Worm (Caenorhabditis elegans) whole organism, young adult: Measurements from ENCODE around the gene srh-92.

ENCODE experiments used
- B0019.2 ChIP-seq: fragments of 200-800 bp; sonication (Bioruptor generic); conservative IDR thresholded peaks from 2 replicates; pipeline ENCODE4 v1.3.6; 2022; ENCODE audit warnings: missing genetic modification reagents, missing genetic modification characterization, missing compliant biosample characterization
- B0261.1 ChIP-seq: sonication (generic microtip); optimal IDR thresholded peaks from 2 replicates; lab custom pipeline; 2016; ENCODE audit warnings: mild to moderate bottlenecking, missing genetic modification characterization, moderate library complexity, missing compliant biosample characterization
- C17E4.6 ChIP-seq: fragments of 200-800 bp; sonication (Bioruptor generic); IDR thresholded peaks from 2 replicates; pipeline ENCODE4 v1.3.6; 2022; ENCODE audit warnings: missing genetic modification reagents, missing genetic modification characterization, missing compliant biosample characterization
- F23B12.7 ChIP-seq: sonication (generic microtip); optimal IDR thresholded peaks from 2 replicates; lab custom pipeline; 2017; ENCODE audit warnings: missing genetic modification characterization, mild to moderate bottlenecking, missing compliant biosample characterization, antibody characterized with exemption, moderate library complexity; ENCODE audit not compliant: insufficient read depth
- F39B2.1 ChIP-seq: fragments of 200-800 bp; sonication (Bioruptor generic); IDR thresholded peaks from 2 replicates; pipeline ENCODE4 v1.3.6; 2022; ENCODE audit warnings: missing genetic modification reagents, missing genetic modification characterization, missing compliant biosample characterization
- F49E8.2 ChIP-seq: sonication (generic microtip); optimal IDR thresholded peaks from 3 replicates; lab custom pipeline; 2017; ENCODE audit warnings: missing genetic modification characterization, mild to moderate bottlenecking, missing compliant biosample characterization, antibody characterized with exemption, moderate library complexity; ENCODE audit not compliant: insufficient read depth
- F55B11.4 ChIP-seq: sonication (generic microtip); optimal IDR thresholded peaks from 2 replicates; lab custom pipeline; 2016; ENCODE audit warnings: missing compliant biosample characterization, missing genetic modification characterization, borderline replicate concordance; ENCODE audit not compliant: insufficient read depth
- F57C9.4 ChIP-seq: sonication (generic microtip); optimal IDR thresholded peaks from 2 replicates; lab custom pipeline; 2017; ENCODE audit warnings: mild to moderate bottlenecking, missing genetic modification characterization, missing compliant biosample characterization
- T07F8.4 ChIP-seq: sonication (generic microtip); optimal IDR thresholded peaks from 2 replicates; lab custom pipeline; 2016; ENCODE audit warnings: mild to moderate bottlenecking, missing genetic modification characterization, moderate library complexity, missing compliant biosample characterization
- Y56A3A.18 ChIP-seq: fragments of 200-800 bp; sonication (Bioruptor generic); IDR thresholded peaks from 2 replicates; pipeline ENCODE4 v1.3.6; 2022; ENCODE audit warnings: missing genetic modification reagents, missing genetic modification characterization, missing compliant biosample characterization
- Y67H2A.10 ChIP-seq: fragments of 200-800 bp; sonication (Bioruptor generic); conservative IDR thresholded peaks from 2 replicates; pipeline ENCODE4 v1.3.6; 2022; ENCODE audit warnings: missing genetic modification reagents, missing genetic modification characterization, missing compliant biosample characterization
- ZK185.1 ChIP-seq: sonication (generic microtip); optimal IDR thresholded peaks from 2 replicates; lab custom pipeline; 2016; ENCODE audit warnings: mild to moderate bottlenecking, missing genetic modification characterization, missing compliant biosample characterization; ENCODE audit not compliant: poor library complexity, severe bottlenecking
- ama-1 ChIP-seq, 3 experiments: fragments of 150-350 bp in 1 of 3; sonication (generic microtip) in 2 of 3; optimal IDR thresholded peaks; 2 replicates each; lab custom pipeline; 2014 to 2018; ENCODE audit warnings: missing biosample characterization in 2 of 3, missing genetic modification characterization in 2 of 3, missing genetic modification reagents in 2 of 3
- aptf-2 ChIP-seq: fragments of 200-800 bp; sonication (Bioruptor generic); conservative IDR thresholded peaks from 2 replicates; pipeline ENCODE4 v1.3.6; 2022; ENCODE audit warnings: missing genetic modification reagents, missing genetic modification characterization, missing compliant biosample characterization
- aptf-3 ChIP-seq: fragments of 200-800 bp; sonication (Bioruptor generic); IDR thresholded peaks from 2 replicates; pipeline ENCODE4 v1.3.6; 2022; ENCODE audit warnings: missing genetic modification characterization, missing compliant biosample characterization
- ceh-27 ChIP-seq: fragments of 200-800 bp; sonication (Bioruptor generic); optimal IDR thresholded peaks from 2 replicates; lab custom pipeline; 2018; ENCODE audit warnings: mild to moderate bottlenecking, missing genetic modification characterization, moderate library complexity, missing compliant biosample characterization
- ceh-58 ChIP-seq: fragments of 200-800 bp; sonication (Bioruptor generic); IDR thresholded peaks from 2 replicates; pipeline ENCODE4 v1.3.6; 2022; ENCODE audit warnings: missing genetic modification characterization, missing compliant biosample characterization
- efl-1 ChIP-seq: fragments of 150-350 bp; optimal IDR thresholded peaks from 2 replicates; lab custom pipeline; 2014; ENCODE audit warnings: missing biosample characterization, missing genetic modification reagents, missing genetic modification characterization
- egl-18 ChIP-seq: fragments of 200-800 bp; sonication (Bioruptor generic); IDR thresholded peaks from 2 replicates; pipeline ENCODE4 v1.3.6; 2022; ENCODE audit warnings: missing genetic modification reagents, missing genetic modification characterization, missing compliant biosample characterization
- egrh-3 ChIP-seq: fragments of 200-800 bp; sonication (Bioruptor generic); IDR thresholded peaks from 2 replicates; pipeline ENCODE4 v1.3.6; 2022; ENCODE audit warnings: missing genetic modification reagents, missing genetic modification characterization, missing compliant biosample characterization
- fkh-3 ChIP-seq: sonication (generic microtip); optimal IDR thresholded peaks from 2 replicates; lab custom pipeline; 2016; ENCODE audit warnings: mild to moderate bottlenecking, missing genetic modification characterization, missing compliant biosample characterization
- gei-17 ChIP-seq: fragments of 200-800 bp; sonication (Bioruptor generic); optimal IDR thresholded peaks from 2 replicates; lab custom pipeline; 2018; ENCODE audit warnings: mild to moderate bottlenecking, missing genetic modification characterization, missing compliant biosample characterization
- hlh-12 ChIP-seq: sonication (generic microtip); optimal IDR thresholded peaks from 2 replicates; lab custom pipeline; 2016; ENCODE audit warnings: missing genetic modification characterization, missing compliant biosample characterization
- hlh-26 ChIP-seq: fragments of 200-800 bp; sonication (Bioruptor generic); conservative IDR thresholded peaks from 2 replicates; pipeline ENCODE4 v1.3.6; 2022; ENCODE audit warnings: missing genetic modification reagents, missing genetic modification characterization, missing compliant biosample characterization
- hmg-1.2 ChIP-seq: fragments of 200-800 bp; sonication (Bioruptor generic); IDR thresholded peaks from 2 replicates; pipeline ENCODE4 v1.3.6; 2022; ENCODE audit warnings: missing genetic modification reagents, missing genetic modification characterization, missing compliant biosample characterization
- lag-1 ChIP-seq: fragments of 200-800 bp; sonication (Bioruptor generic); IDR thresholded peaks from 2 replicates; pipeline ENCODE4 v1.3.6; 2022; ENCODE audit warnings: missing genetic modification reagents, missing genetic modification characterization, missing compliant biosample characterization
- lin-35 ChIP-seq, 3 experiments: fragments of 150-350 bp in 2 of 3; sonication (generic microtip) in 1 of 3; optimal IDR thresholded peaks; 2 replicates each; lab custom pipeline; 2014 to 2018; ENCODE audit warnings: missing biosample characterization in 3 of 3, missing genetic modification characterization in 3 of 3, missing genetic modification reagents in 3 of 3
- lir-1 ChIP-seq: fragments of 200-800 bp; sonication (Bioruptor generic); conservative IDR thresholded peaks from 2 replicates; pipeline ENCODE4 v1.3.6; 2022; ENCODE audit warnings: missing genetic modification reagents, missing genetic modification characterization, missing compliant biosample characterization
- lsl-1 ChIP-seq: fragments of 200-800 bp; sonication (Bioruptor generic); optimal IDR thresholded peaks from 2 replicates; lab custom pipeline; 2018; ENCODE audit warnings: mild to moderate bottlenecking, missing genetic modification characterization, moderate library complexity, missing compliant biosample characterization
- mcd-1 ChIP-seq: fragments of 200-800 bp; sonication (Bioruptor generic); IDR thresholded peaks from 2 replicates; pipeline ENCODE4 v1.3.6; 2022; ENCODE audit warnings: missing genetic modification reagents, missing genetic modification characterization, missing compliant biosample characterization
- mxl-1 ChIP-seq: sonication (generic microtip); optimal IDR thresholded peaks from 2 replicates; lab custom pipeline; 2016; ENCODE audit warnings: missing genetic modification characterization, missing compliant biosample characterization
- nfya-1 ChIP-seq: sonication (generic microtip); optimal IDR thresholded peaks from 2 replicates; lab custom pipeline; 2017; ENCODE audit warnings: antibody characterized with exemption, missing compliant biosample characterization, missing genetic modification characterization, borderline replicate concordance; ENCODE audit not compliant: insufficient read depth
- nfya-2 ChIP-seq: fragments of 200-800 bp; sonication (Bioruptor generic); IDR thresholded peaks from 2 replicates; pipeline ENCODE4 v1.3.6; 2022; ENCODE audit warnings: missing genetic modification reagents, missing genetic modification characterization, missing compliant biosample characterization
- nhr-80 ChIP-seq: sonication (generic microtip); optimal IDR thresholded peaks from 2 replicates; lab custom pipeline; 2016; ENCODE audit warnings: missing genetic modification characterization, missing compliant biosample characterization
- pbrm-1 ChIP-seq: fragments of 200-800 bp; sonication (Bioruptor generic); IDR thresholded peaks from 2 replicates; pipeline ENCODE4 v1.3.6; 2022; ENCODE audit warnings: missing genetic modification reagents, missing genetic modification characterization, missing compliant biosample characterization
- sdz-38 ChIP-seq: sonication (generic microtip); optimal IDR thresholded peaks from 2 replicates; lab custom pipeline; 2016; ENCODE audit warnings: missing genotype, missing genetic modification characterization, missing compliant biosample characterization
- snpc-1.3 ChIP-seq: sonication (generic microtip); optimal IDR thresholded peaks from 2 replicates; lab custom pipeline; 2017; ENCODE audit warnings: missing genetic modification characterization, mild to moderate bottlenecking, missing compliant biosample characterization, antibody characterized with exemption, moderate library complexity, missing genotype, missing genetic modification reagents; ENCODE audit not compliant: insufficient read depth
- snpc-4 ChIP-seq, 5 experiments: fragments of 150-350 bp in 1 of 5; sonication (generic microtip) in 4 of 5; optimal IDR thresholded peaks; 2 replicates each; lab custom pipeline; 2014 to 2018; ENCODE audit warnings: missing genetic modification characterization in 5 of 5, missing biosample characterization in 3 of 5, antibody characterized with exemption in 2 of 5, mild to moderate bottlenecking in 2 of 5, missing compliant biosample characterization in 2 of 5, missing genotype in 2 of 5, moderate library complexity in 2 of 5, missing genetic modification reagents in 1 of 5
- tbx-9 ChIP-seq: sonication (generic microtip); optimal IDR thresholded peaks from 2 replicates; lab custom pipeline; 2016; ENCODE audit warnings: borderline replicate concordance, missing genetic modification characterization, inconsistent platforms, missing compliant biosample characterization
- unc-130 ChIP-seq: sonication (generic microtip); optimal IDR thresholded peaks from 2 replicates; lab custom pipeline; 2016; ENCODE audit warnings: missing genetic modification reagents, missing genetic modification characterization, missing compliant biosample characterization
- xnd-1 ChIP-seq: sonication (generic microtip); optimal IDR thresholded peaks from 2 replicates; lab custom pipeline; 2016; ENCODE audit warnings: missing genotype, missing genetic modification reagents, missing genetic modification characterization, missing compliant biosample characterization
- zfh-2 ChIP-seq: fragments of 200-800 bp; sonication (Bioruptor generic); conservative IDR thresholded peaks from 2 replicates; pipeline ENCODE4 v1.3.6; 2022; ENCODE audit warnings: missing genetic modification reagents, missing genetic modification characterization, missing compliant biosample characterization
- zim-3 ChIP-seq: sonication (generic microtip); optimal IDR thresholded peaks from 2 replicates; lab custom pipeline; 2017; ENCODE audit warnings: mild to moderate bottlenecking, missing genetic modification characterization, moderate library complexity, missing compliant biosample characterization
- ztf-22 ChIP-seq: fragments of 200-800 bp; sonication (Bioruptor generic); optimal IDR thresholded peaks from 2 replicates; lab custom pipeline; 2018; ENCODE audit warnings: mild to moderate bottlenecking, missing genetic modification characterization, moderate library complexity, missing compliant biosample characterization
- ztf-25 ChIP-seq: fragments of 200-800 bp; sonication (Bioruptor generic); IDR thresholded peaks from 2 replicates; pipeline ENCODE4 v1.3.6; 2022; ENCODE audit warnings: missing genetic modification reagents, missing genetic modification characterization, missing compliant biosample characterization
- ztf-28 ChIP-seq: fragments of 200-800 bp; sonication (Bioruptor generic); IDR thresholded peaks from 2 replicates; pipeline ENCODE4 v1.3.6; 2022; ENCODE audit warnings: missing genetic modification reagents, missing genetic modification characterization, missing compliant biosample characterization

srh-92 gene

DNA sequence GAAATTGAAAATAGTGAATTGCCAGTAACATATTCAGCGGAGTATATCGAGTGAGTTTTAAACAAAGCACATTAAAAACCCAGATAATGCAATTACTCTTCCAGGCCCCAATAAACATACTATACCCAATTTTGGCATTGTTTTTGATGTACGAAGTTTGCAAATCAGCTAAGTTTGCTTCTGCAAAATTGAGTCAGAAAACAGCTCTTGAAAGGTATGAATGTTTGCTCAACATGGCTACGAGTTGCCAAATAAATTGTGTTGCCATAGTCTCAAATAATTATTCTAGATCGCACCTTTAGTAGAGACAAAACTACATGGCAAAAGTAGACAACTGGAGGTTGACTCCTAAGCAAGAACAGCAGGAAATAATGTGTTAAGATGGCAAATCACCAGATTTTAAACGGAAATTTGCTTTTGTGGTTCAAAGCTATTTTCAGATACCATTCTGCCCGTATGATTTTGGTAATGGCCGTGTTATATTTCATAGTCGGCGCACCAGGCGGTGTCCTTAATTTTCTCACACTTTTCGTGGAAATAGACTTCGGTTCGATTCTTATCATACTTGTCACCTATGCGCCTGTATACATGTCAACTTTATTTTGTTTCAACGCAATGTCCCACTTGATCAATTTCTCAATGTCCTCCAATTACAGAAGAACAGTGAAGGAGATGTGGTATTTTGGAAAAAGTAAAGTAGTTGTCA lies 28.2 kb downstream of the srh-92 start (continued):
- TF ChIP-seq mcd-1 (GFP tag; lab: Robert Waterston, UW) (no peak), nhr-80 (tag; lab: Kevin White, UChicago) (peak; percentile 58), hmg-1.2 (GFP tag; lab: Robert Waterston, UW) (peak; percentile 18; the same call in 1 of the 2 replicates), aptf-3 (no peak), F49E8.2 (no peak), hlh-12 (tag; lab: Kevin White, UChicago) (no peak), lin-35 (GFP tag; optimal IDR thresholded peaks at IDR 0.05; lab: Kevin White, UChicago) (peak in 1 of 3 experiments; percentile 29), C17E4.6 (no peak), lag-1 (GFP tag; lab: Robert Waterston, UW) (no peak), Y67H2A.10 (no peak), lir-1 (no peak), egl-18 (no peak), unc-130 (GFP tag; lab: Kevin White, UChicago) (no peak), ceh-58 (GFP tag; lab: Robert Waterston, UW) (no peak), lsl-1 (no peak), fkh-3 (tag; lab: Kevin White, UChicago) (peak; percentile 1), F55B11.4 (tag; lab: Kevin White, UChicago) (no peak), ztf-25 (GFP tag; lab: Robert Waterston, UW) (no peak), tbx-9 (peak; percentile 81), zfh-2 (no peak), nfya-1 (tag; lab: Kevin White, UChicago) (no peak), mxl-1 (tag; lab: Kevin White, UChicago) (peak; percentile 4), F39B2.1 (GFP tag; lab: Robert Waterston, UW) (no peak), F57C9.4 (tag; lab: Kevin White, UChicago) (peak; percentile 50), aptf-2 (GFP tag; lab: Robert Waterston, UW) (no peak), ztf-22 (GFP tag; lab: Kevin White, UChicago) (peak; percentile 63), ama-1 (optimal IDR thresholded peaks at IDR 0.05; lab: Kevin White, UChicago) (peak; percentile 88), ama-1 (GFP tag; optimal IDR thresholded peaks at IDR 0.05; lab: Kevin White, UChicago) (no peak), zim-3 (tag; lab: Kevin White, UChicago) (peak; percentile 65), T07F8.4 (tag; lab: Kevin White, UChicago) (no peak), F23B12.7 (no peak), snpc-4 (GFP tag; optimal IDR thresholded peaks at IDR 0.05; lab: Kevin White, UChicago) (no peak), snpc-4 (tag; optimal IDR thresholded peaks at IDR 0.05; lab: Kevin White, UChicago) (no peak), B0261.1 (no peak), ZK185.1 (peak; percentile 17), ztf-28 (GFP tag; lab: Robert Waterston, UW) (no peak), egrh-3 (no peak), Y56A3A.18 (GFP tag; lab: Robert Waterston, UW) (peak; percentile 56), pbrm-1 (GFP tag; lab: Robert Waterston, UW) (peak; percentile 64; the same call in 1 of the 2 replicates), hlh-26 (GFP tag; lab: Robert Waterston, UW) (no peak), sdz-38 (tag; lab: Kevin White, UChicago) (no peak), xnd-1 (tag; lab: Kevin White, UChicago) (no peak), nfya-2 (GFP tag; lab: Robert Waterston, UW) (0 out of 2 replicates have a peak, but pooled peaks have one; percentile 38), snpc-1.3 (tag; lab: Kevin White, UChicago) (no peak), ceh-27 (GFP tag; lab: Kevin White, UChicago) (peak; percentile 9), B0019.2 (no peak), efl-1 (GFP tag; lab: Kevin White, UChicago) (no peak), gei-17 (GFP tag; lab: Kevin White, UChicago) (no peak)
